Worm (Caenorhabditis elegans): ENCODE data around the gene gtf-2H5.

DNA sequence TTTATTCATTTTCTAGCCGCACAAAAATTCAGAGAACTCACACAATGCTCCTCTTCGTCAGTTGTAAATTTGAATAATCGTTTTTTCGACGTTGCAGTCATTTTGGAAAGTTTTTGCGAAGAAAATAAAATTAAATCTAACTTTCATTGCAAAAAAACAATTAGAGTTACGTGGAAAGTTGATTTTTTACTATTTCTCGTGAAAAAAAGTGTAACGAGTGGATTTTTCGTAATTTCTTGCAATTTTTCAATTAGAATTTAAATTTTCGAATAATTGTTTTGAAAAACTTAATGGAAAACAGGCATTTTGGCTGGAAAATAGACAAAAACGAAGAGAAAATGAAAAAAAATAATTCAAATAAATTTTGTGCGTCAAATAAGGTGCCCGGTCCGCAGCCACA, 21.3 kb upstream of the gtf-2H5 start, which contains the start of gene Y55B1AR.2:
- TF ChIP-seq mdl-1 (tag; optimal IDR thresholded peaks at IDR 0.05), result no peak
- no peak for TF ChIP-seq nhr-76 (tag; optimal IDR thresholded peaks at IDR 0.05)
- TF ChIP-seq unc-98 (GFP tag; IDR thresholded peaks at IDR 0.05), result no peak
- TF ChIP-seq nhr-77 (tag; optimal IDR thresholded peaks at IDR 0.05), result no peak
- TF ChIP-seq nhr-237 (tag; optimal IDR thresholded peaks at IDR 0.05), result no peak
- TF ChIP-seq unc-86 (tag; optimal IDR thresholded peaks at IDR 0.05), result no peak
- TF ChIP-seq nhr-11 (tag; optimal IDR thresholded peaks at IDR 0.05), result no peak
- TF ChIP-seq ceh-82 (tag; optimal IDR thresholded peaks at IDR 0.05), result no peak
- no peak for TF ChIP-seq swsn-7 (tag; optimal IDR thresholded peaks at IDR 0.05)
- no peak for TF ChIP-seq zag-1 (tag; optimal IDR thresholded peaks at IDR 0.05)
- TF ChIP-seq mab-9 (GFP tag; IDR thresholded peaks at IDR 0.05), result no peak

Measured in whole organism, L1 larva.